Fruit fly (Drosophila melanogaster) whole organism, embryonic: ENCODE data around the gene Ror.

ENCODE experiments used
- CG10321 ChIP-seq: fragments of 200-800 bp; sonication (Bioruptor generic); IDR thresholded peaks from 2 replicates; pipeline ENCODE4 v1.3.6; 2022; ENCODE audit warnings: missing biosample characterization, missing genetic modification characterization
- CG11085 ChIP-seq: fragments of 200-800 bp; sonication (Bioruptor generic); IDR thresholded peaks from 2 replicates; pipeline ENCODE4 v1.3.6; 2022; ENCODE audit warnings: missing biosample characterization, missing genetic modification characterization
- CG13775 ChIP-seq: fragments of 200-800 bp; sonication (Bioruptor generic); optimal IDR thresholded peaks from 3 replicates; lab custom pipeline; 2017; ENCODE audit warnings: missing biosample characterization, mild to moderate bottlenecking, missing genetic modification characterization
- CG17328 ChIP-seq: fragments of 200-800 bp; sonication (Bioruptor generic); IDR thresholded peaks from 2 replicates; pipeline ENCODE4 v1.3.6; 2022; ENCODE audit warnings: missing biosample characterization, missing genetic modification characterization
- CG17612 ChIP-seq: fragments of 200-800 bp; sonication (Bioruptor generic); IDR thresholded peaks from 2 replicates; pipeline ENCODE4 v1.3.6; 2022; ENCODE audit warnings: missing biosample characterization, missing genetic modification characterization
- CG18764 ChIP-seq: fragments of 200-800 bp; sonication (Bioruptor generic); optimal IDR thresholded peaks from 3 replicates; lab custom pipeline; 2016; ENCODE audit warnings: missing biosample characterization, missing genetic modification characterization
- CG2202 ChIP-seq: fragments of 200-800 bp; sonication (Bioruptor generic); optimal IDR thresholded peaks from 2 replicates; lab custom pipeline; 2018; ENCODE audit warnings: missing biosample characterization, mild to moderate bottlenecking, missing genetic modification characterization
- CG31224 ChIP-seq: fragments of 200-800 bp; sonication (Bioruptor generic); IDR thresholded peaks from 2 replicates; pipeline ENCODE4 v1.3.6; 2022; ENCODE audit warnings: missing biosample characterization, missing genetic modification characterization
- CG34422 ChIP-seq: fragments of 200-800 bp; sonication (Bioruptor generic); IDR thresholded peaks from 3 replicates; pipeline ENCODE4 v1.3.6; 2022; ENCODE audit warnings: missing biosample characterization, missing genetic modification characterization
- CG4617 ChIP-seq: fragments of 200-800 bp; sonication (Bioruptor generic); optimal IDR thresholded peaks from 3 replicates; lab custom pipeline; 2016; ENCODE audit warnings: missing biosample characterization, missing genetic modification characterization, borderline replicate concordance
- CG4707 ChIP-seq: fragments of 200-800 bp; sonication (Bioruptor generic); optimal IDR thresholded peaks from 2 replicates; lab custom pipeline; 2018; ENCODE audit warnings: missing biosample characterization, mild to moderate bottlenecking, missing genetic modification characterization, moderate library complexity
- CG4854 ChIP-seq: fragments of 200-800 bp; sonication (Bioruptor generic); optimal IDR thresholded peaks from 2 replicates; lab custom pipeline; 2016; ENCODE audit warnings: missing biosample characterization, missing genetic modification characterization, inconsistent platforms
- CG8388 ChIP-seq: fragments of 200-800 bp; sonication (Bioruptor generic); optimal IDR thresholded peaks from 2 replicates; lab custom pipeline; 2019; ENCODE audit warnings: missing biosample characterization, mild to moderate bottlenecking, missing genetic modification characterization, moderate library complexity
- CG8924 ChIP-seq: fragments of 200-800 bp; optimal IDR thresholded peaks from 3 replicates; lab custom pipeline; 2019; ENCODE audit warnings: missing biosample characterization, mild to moderate bottlenecking, missing genetic modification characterization, moderate library complexity
- CG9727 ChIP-seq: fragments of 200-800 bp; sonication (Bioruptor generic); optimal IDR thresholded peaks from 3 replicates; lab custom pipeline; 2017; ENCODE audit warnings: missing biosample characterization, mild to moderate bottlenecking, missing genetic modification characterization
- Dad ChIP-seq: fragments of 200-800 bp; sonication (Bioruptor generic); optimal IDR thresholded peaks from 3 replicates; lab custom pipeline; 2016; ENCODE audit warnings: missing biosample characterization, missing genetic modification characterization
- Dll ChIP-seq: fragments of 200-800 bp; sonication (Bioruptor generic); IDR thresholded peaks from 4 replicates; pipeline ENCODE4 v1.3.6; 2022; ENCODE audit warnings: missing biosample characterization, missing genetic modification characterization; ENCODE audit not compliant: partially characterized antibody
- Drgx ChIP-seq: fragments of 200-800 bp; sonication (Bioruptor generic); IDR thresholded peaks from 2 replicates; pipeline ENCODE4 v1.3.6; 2022; ENCODE audit warnings: missing biosample characterization, missing genetic modification characterization
- GATAe ChIP-seq: fragments of 200-800 bp; sonication (Bioruptor generic); conservative IDR thresholded peaks from 2 replicates; pipeline ENCODE4 v1.3.6; 2022; ENCODE audit warnings: missing biosample characterization, missing genetic modification characterization
- Lhr ChIP-seq: fragments of 200-800 bp; sonication (Bioruptor generic); optimal IDR thresholded peaks from 3 replicates; lab custom pipeline; 2017; ENCODE audit warnings: mild to moderate bottlenecking, missing biosample characterization, missing genetic modification reagents, missing genetic modification characterization
- MESR4 ChIP-seq: fragments of 200-800 bp; sonication (Bioruptor generic); optimal IDR thresholded peaks from 2 replicates; lab custom pipeline; 2018; ENCODE audit warnings: missing biosample characterization, mild to moderate bottlenecking, missing genetic modification characterization, moderate library complexity
- NC2β ChIP-seq: fragments of 200-800 bp; sonication (Bioruptor generic); optimal IDR thresholded peaks from 2 replicates; lab custom pipeline; 2016; ENCODE audit warnings: missing biosample characterization, missing genetic modification characterization
- Ptx1 ChIP-seq: fragments of 200-800 bp; sonication (Bioruptor generic); IDR thresholded peaks from 2 replicates; pipeline ENCODE4 v1.3.6; 2022; ENCODE audit warnings: missing biosample characterization, missing genetic modification characterization
- Sox100B ChIP-seq: fragments of 200-800 bp; sonication (Bioruptor generic); optimal IDR thresholded peaks from 3 replicates; lab custom pipeline; 2018; ENCODE audit warnings: missing biosample characterization, mild to moderate bottlenecking, missing genetic modification characterization
- Stat92E ChIP-seq, 3 experiments: fragments of >200 bp in 2 of 3; fragments of 200-800 bp in 1 of 3; sonication (Bioruptor generic) in 1 of 3; optimal IDR thresholded peaks; 2 replicates each; lab custom pipeline; 2017 to 2019; ENCODE audit warnings: missing biosample characterization in 3 of 3, missing genetic modification characterization in 3 of 3, mild to moderate bottlenecking in 1 of 3, moderate library complexity in 1 of 3
- YL-1 ChIP-seq: fragments of 200-800 bp; sonication (Bioruptor generic); optimal IDR thresholded peaks from 3 replicates; lab custom pipeline; 2017; ENCODE audit warnings: missing biosample characterization, mild to moderate bottlenecking, missing genetic modification characterization
- ap ChIP-seq: fragments of 200-800 bp; sonication (Bioruptor generic); IDR thresholded peaks from 2 replicates; pipeline ENCODE4 v1.3.6; 2022; ENCODE audit warnings: missing biosample characterization, missing genetic modification characterization
- caup ChIP-seq: fragments of 200-800 bp; sonication (Bioruptor generic); optimal IDR thresholded peaks from 3 replicates; lab custom pipeline; 2017; ENCODE audit warnings: missing biosample characterization, mild to moderate bottlenecking, missing genetic modification characterization, moderate library complexity; ENCODE audit not compliant: severe bottlenecking
- crp ChIP-seq, 2 experiments: fragments of 200-800 bp; sonication (Bioruptor generic); optimal IDR thresholded peaks; 2 replicates in 1 of 2; 3 replicates in 1 of 2; lab custom pipeline; 2017; ENCODE audit warnings: missing biosample characterization in 2 of 2, missing genetic modification characterization in 2 of 2, mild to moderate bottlenecking in 1 of 2, moderate library complexity in 1 of 2
- exex ChIP-seq: fragments of 200-800 bp; sonication (Bioruptor generic); optimal IDR thresholded peaks from 4 replicates; lab custom pipeline; 2018; ENCODE audit warnings: missing biosample characterization, mild to moderate bottlenecking, missing genetic modification characterization, moderate library complexity
- ftz-f1 ChIP-seq: fragments of 200-800 bp; sonication (Bioruptor generic); optimal IDR thresholded peaks from 2 replicates; lab custom pipeline; 2016; ENCODE audit warnings: missing biosample characterization, missing genetic modification characterization
- gce ChIP-seq: fragments of 200-800 bp; sonication (Bioruptor generic); IDR thresholded peaks from 3 replicates; pipeline ENCODE4 v1.3.6; 2022; ENCODE audit warnings: missing biosample characterization, missing genetic modification characterization
- grau ChIP-seq: fragments of 200-800 bp; optimal IDR thresholded peaks from 3 replicates; lab custom pipeline; 2019; ENCODE audit warnings: missing biosample characterization, mild to moderate bottlenecking, missing genetic modification characterization, moderate library complexity
- hbn ChIP-seq: fragments of 200-800 bp; sonication (Bioruptor generic); IDR thresholded peaks from 2 replicates; pipeline ENCODE4 v1.3.6; 2022; ENCODE audit warnings: missing biosample characterization, missing genetic modification characterization; ENCODE audit not compliant: partially characterized antibody
- jigr1 ChIP-seq: fragments of 200-800 bp; sonication (Bioruptor generic); IDR thresholded peaks from 3 replicates; pipeline ENCODE4 v1.3.6; 2022; ENCODE audit warnings: missing biosample characterization, missing genetic modification characterization
- lola ChIP-seq, 3 experiments: fragments of >200 bp in 2 of 3; fragments of 200-800 bp in 1 of 3; sonication (Bioruptor generic) in 1 of 3; optimal IDR thresholded peaks; 2 replicates each; lab custom pipeline; 2017 to 2019; ENCODE audit warnings: missing biosample characterization in 3 of 3, missing genetic modification characterization in 3 of 3, mild to moderate bottlenecking in 1 of 3, moderate library complexity in 1 of 3
- nerfin-1 ChIP-seq: fragments of 200-800 bp; sonication (Bioruptor generic); optimal IDR thresholded peaks from 3 replicates; lab custom pipeline; 2019; ENCODE audit warnings: missing biosample characterization, mild to moderate bottlenecking, missing genetic modification characterization, moderate library complexity
- pan ChIP-seq, 4 experiments: fragments of >200 bp in 3 of 4; fragments of 200-800 bp in 1 of 4; sonication (Bioruptor generic) in 1 of 4; optimal IDR thresholded peaks in 3 of 4; IDR thresholded peaks in 1 of 4; 2 replicates each; pipeline versions ENCODE4 v1.3.6 to Lab custom; 2017 to 2022; ENCODE audit warnings: missing biosample characterization in 2 of 4, missing genetic modification characterization in 2 of 4, mixed read lengths in 1 of 4
- peb ChIP-seq: fragments of 200-800 bp; sonication (Bioruptor generic); IDR thresholded peaks from 2 replicates; pipeline ENCODE4 v1.3.6; 2022; ENCODE audit warnings: missing biosample characterization, missing genetic modification characterization
- scrt ChIP-seq: fragments of 200-800 bp; sonication (Bioruptor generic); optimal IDR thresholded peaks from 2 replicates; lab custom pipeline; 2018; ENCODE audit warnings: missing biosample characterization, mild to moderate bottlenecking, missing genetic modification characterization, moderate library complexity
- sd ChIP-seq: fragments of 200-800 bp; sonication (Bioruptor generic); optimal IDR thresholded peaks from 3 replicates; lab custom pipeline; 2018; ENCODE audit warnings: missing biosample characterization, mild to moderate bottlenecking, missing genetic modification characterization, moderate library complexity
- seq ChIP-seq: fragments of 200-800 bp; sonication (Bioruptor generic); IDR thresholded peaks from 2 replicates; pipeline ENCODE4 v1.3.6; 2022; ENCODE audit warnings: missing biosample characterization, missing genetic modification characterization
- trh ChIP-seq: fragments of 200-800 bp; sonication (Bioruptor generic); optimal IDR thresholded peaks from 2 replicates; lab custom pipeline; 2016; ENCODE audit warnings: missing biosample characterization, missing genetic modification characterization
- tup ChIP-seq: fragments of 200-800 bp; sonication (Bioruptor generic); optimal IDR thresholded peaks from 2 replicates; lab custom pipeline; 2016; ENCODE audit warnings: missing biosample characterization, mild to moderate bottlenecking, missing genetic modification characterization, moderate library complexity
- unpg ChIP-seq: fragments of 200-800 bp; sonication (Bioruptor generic); optimal IDR thresholded peaks from 3 replicates; lab custom pipeline; 2018; ENCODE audit warnings: missing biosample characterization, mild to moderate bottlenecking, missing genetic modification characterization, moderate library complexity
- vvl ChIP-seq: fragments of 200-800 bp; sonication (Bioruptor generic); IDR thresholded peaks from 2 replicates; pipeline ENCODE4 v1.3.6; 2022; ENCODE audit warnings: missing biosample characterization, missing genetic modification characterization
- zen2 ChIP-seq: fragments of 200-800 bp; sonication (Bioruptor generic); IDR thresholded peaks from 3 replicates; pipeline ENCODE4 v1.3.6; 2022; ENCODE audit warnings: missing biosample characterization, missing genetic modification characterization; ENCODE audit not compliant: partially characterized antibody

Gene Ror

dm6 chr2L:10269854-10270253 lies 18.2 kb downstream of the Ror start, which contains the start of gene Mulk (continued):
- no peak for TF ChIP-seq tup (GFP tag; lab: Kevin White, UChicago)
- no peak for TF ChIP-seq GATAe (GFP tag; lab: Robert Waterston, UW)
- peak; percentile 36; the same call in 1 of the 2 replicates for TF ChIP-seq hbn (GFP tag; lab: Robert Waterston, UW)
- TF ChIP-seq pan (optimal IDR thresholded peaks at IDR 0.05; lab: Kevin White, UChicago), result no peak
- TF ChIP-seq pan (GFP tag; optimal IDR thresholded peaks at IDR 0.05 in 1 of 2, IDR thresholded peaks at IDR 0.05 in 1 of 2), result no peak
- TF ChIP-seq Dll (GFP tag; lab: Robert Waterston, UW), result 0 out of 4 replicates have a peak, but pooled peaks have one; percentile 29
- no peak for TF ChIP-seq CG31224
- no peak for TF ChIP-seq caup (GFP tag; lab: Kevin White, UChicago)
- TF ChIP-seq CG11085 (GFP tag; lab: Robert Waterston, UW), result no peak
- no peak for TF ChIP-seq Drgx (GFP tag; lab: Robert Waterston, UW)
- TF ChIP-seq nerfin-1 (tag; lab: Kevin White, UChicago), result no peak
- TF ChIP-seq CG17612, result no peak
- no peak for TF ChIP-seq grau (tag; lab: Kevin White, UChicago)
- no peak for TF ChIP-seq zen2 (GFP tag; lab: Robert Waterston, UW)
- no peak for TF ChIP-seq jigr1 (GFP tag; lab: Robert Waterston, UW)
- TF ChIP-seq gce (GFP tag; lab: Robert Waterston, UW), result no peak
- TF ChIP-seq NC2β (GFP tag; lab: Kevin White, UChicago), result no peak
- no peak for TF ChIP-seq ftz-f1 (GFP tag; lab: Kevin White, UChicago)
- TF ChIP-seq Ptx1 (GFP tag; lab: Robert Waterston, UW), result no peak
- no peak for TF ChIP-seq seq (GFP tag; lab: Robert Waterston, UW)
- no peak for TF ChIP-seq sd
- TF ChIP-seq CG10321 (GFP tag; lab: Robert Waterston, UW), result no peak
- no peak for TF ChIP-seq CG4854 (GFP tag; lab: Kevin White, UChicago)
- TF ChIP-seq scrt, result no peak
- TF ChIP-seq CG8388 (GFP tag; lab: Kevin White, UChicago), result no peak
- TF ChIP-seq MESR4 (GFP tag; lab: Kevin White, UChicago), result peak; percentile 23
- no peak for TF ChIP-seq CG4707 (GFP tag; lab: Kevin White, UChicago)
- 0 out of 3 replicates have a peak, but pooled peaks have one; percentile 11 for TF ChIP-seq CG34422 (GFP tag; lab: Robert Waterston, UW)
- peak; percentile 0 to 84 for TF ChIP-seq crp (GFP tag; optimal IDR thresholded peaks at IDR 0.05; lab: Kevin White, UChicago)
- no peak for TF ChIP-seq exex (tag; lab: Kevin White, UChicago)
- TF ChIP-seq ap (GFP tag; lab: Robert Waterston, UW), result no peak
- no peak for TF ChIP-seq Sox100B (GFP tag; lab: Kevin White, UChicago)
- TF ChIP-seq unpg, result no peak
- no peak for TF ChIP-seq Lhr (GFP tag; lab: Kevin White, UChicago)
- no peak for TF ChIP-seq CG9727 (GFP tag; lab: Kevin White, UChicago)
- no peak for TF ChIP-seq CG8924
- no peak for TF ChIP-seq Stat92E (GFP tag; optimal IDR thresholded peaks at IDR 0.05; lab: Kevin White, UChicago)
- TF ChIP-seq lola (GFP tag; optimal IDR thresholded peaks at IDR 0.05; lab: Kevin White, UChicago), result no peak
- TF ChIP-seq CG18764 (GFP tag; lab: Kevin White, UChicago), result no peak
- TF ChIP-seq vvl (GFP tag; lab: Robert Waterston, UW), result no peak
- TF ChIP-seq peb, result no peak
- no peak for TF ChIP-seq CG2202
- no peak for TF ChIP-seq CG17328 (GFP tag; lab: Robert Waterston, UW)
- peak; percentile 29 for TF ChIP-seq YL-1
- TF ChIP-seq trh (GFP tag; lab: Kevin White, UChicago), result no peak
- no peak for TF ChIP-seq Dad
- TF ChIP-seq CG13775 (GFP tag; lab: Kevin White, UChicago), result no peak
- TF ChIP-seq CG4617 (GFP tag; lab: Kevin White, UChicago), result peak; percentile 5
- TF ChIP-seq, all 482 proteins: peak for 22
